Worm (Caenorhabditis elegans) whole organism, young adult: Measurements from ENCODE around the gene R09E10.6.

Experiments used
- ama-1 ChIP-seq, 3 experiments: fragments of 150-350 bp in 1 of 3; sonication (generic microtip) in 2 of 3; optimal IDR thresholded peaks; 2 replicates each; lab custom pipeline; 2014 to 2018; ENCODE audit warnings: missing biosample characterization in 2 of 3, missing genetic modification characterization in 2 of 3, missing genetic modification reagents in 2 of 3
- somi-1 ChIP-seq: fragments of 200-800 bp; sonication (Bioruptor generic); optimal IDR thresholded peaks from 2 replicates; lab custom pipeline; 2018; ENCODE audit warnings: mild to moderate bottlenecking, missing genetic modification characterization, missing compliant biosample characterization
- unc-62 ChIP-seq: fragments of 150-350 bp; optimal IDR thresholded peaks from 2 replicates; lab custom pipeline; 2014; ENCODE audit warnings: missing biosample characterization, missing genetic modification reagents, missing genetic modification characterization

DNA sequence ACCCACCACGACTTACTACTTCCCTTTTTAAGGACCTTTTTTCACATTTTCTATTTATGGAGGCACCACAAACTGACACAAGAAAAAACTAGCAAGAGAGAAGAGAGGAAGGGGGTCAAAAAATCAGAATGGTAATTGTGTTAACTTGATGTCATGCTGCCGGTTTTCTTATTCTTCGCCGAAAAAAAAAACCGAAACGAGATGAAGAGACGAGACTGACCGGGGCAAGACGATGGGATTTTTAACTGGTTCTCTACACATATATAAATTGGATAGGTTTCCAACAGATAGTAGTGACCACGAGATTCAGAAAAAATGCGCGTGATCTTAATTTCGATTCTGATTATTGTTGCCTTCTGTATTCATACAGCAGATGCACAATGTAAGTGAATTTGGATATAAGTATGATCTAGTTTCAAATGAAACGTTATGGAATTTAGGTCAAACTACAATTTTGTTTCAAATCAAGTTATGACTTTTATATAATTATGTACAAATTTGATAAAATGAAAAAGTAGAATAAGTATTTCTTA is 20.1 kb downstream of the R09E10.6 start, which contains the start of gene Y43C5A.3:
- TF ChIP-seq ama-1 (optimal IDR thresholded peaks at IDR 0.05; lab: Kevin White, UChicago) (no peak), ama-1 (GFP tag; optimal IDR thresholded peaks at IDR 0.05; lab: Kevin White, UChicago) (no peak), somi-1 (GFP tag; lab: Kevin White, UChicago) (no peak), unc-62 (GFP tag; lab: Kevin White, UChicago) (no peak)
